Worm (Caenorhabditis elegans) whole organism, mixed stage, embryonic: ENCODE measurements around the gene dig-1.

Experiments
- lin-13 ChIP-seq: fragments of 150-350 bp; optimal IDR thresholded peaks from 2 replicates; lab custom pipeline; 2014; ENCODE audit warnings: missing biosample characterization, missing genetic modification characterization
- lsy-2 ChIP-seq: fragments of 150-350 bp; optimal IDR thresholded peaks from 2 replicates; lab custom pipeline; 2014; ENCODE audit warnings: missing biosample characterization, missing genetic modification characterization
- nhr-28 ChIP-seq: fragments of 150-350 bp; optimal IDR thresholded peaks from 2 replicates; lab custom pipeline; 2014; ENCODE audit warnings: missing biosample characterization, missing genetic modification characterization
- nhr-76 ChIP-seq: sonication (generic microtip); optimal IDR thresholded peaks from 2 replicates; lab custom pipeline; 2017; ENCODE audit warnings: missing biosample characterization, missing genetic modification characterization

- TF ChIP-seq nhr-76: no peak
- no peak for TF ChIP-seq nhr-28 (tag; lab: Kevin White, UChicago)
- TF ChIP-seq lin-13 (tag; lab: Kevin White, UChicago): no peak
- no peak for TF ChIP-seq lsy-2 (tag; lab: Kevin White, UChicago)
Measured at ce11 chrIII:6820343-6820985, 74.4 kb downstream of the dig-1 start, which contains the start of gene ten-1.
